Worm (Caenorhabditis elegans): ENCODE results near the gene srx-134.

DNA sequence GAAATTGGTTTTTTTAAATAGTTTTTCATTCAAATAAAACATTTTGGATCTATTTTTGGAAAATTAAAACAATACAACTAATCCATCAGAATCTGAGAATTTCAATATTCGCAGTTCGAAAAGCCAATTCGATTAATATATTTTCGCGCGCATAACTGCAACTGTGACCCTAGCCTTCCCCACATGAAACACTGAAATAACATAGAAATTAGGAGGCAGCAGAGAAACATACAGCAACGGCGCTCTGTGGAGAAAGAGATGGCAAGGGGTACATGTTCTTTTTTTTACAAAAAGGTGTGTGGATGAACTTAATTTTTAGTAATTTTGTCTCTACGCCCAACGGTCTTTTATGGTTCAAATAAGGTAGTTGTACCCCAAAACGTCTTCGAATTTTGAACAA, 23.9 kb upstream of the srx-134 start:
- TF ChIP-seq dao-5 (tag; optimal IDR thresholded peaks at IDR 0.05): no peak
- TF ChIP-seq W03F9.2 (tag; optimal IDR thresholded peaks at IDR 0.05): no peak

Measured in whole organism, L4/young adult.